Worm (Caenorhabditis elegans): ENCODE data around the gene str-252.

DNA sequence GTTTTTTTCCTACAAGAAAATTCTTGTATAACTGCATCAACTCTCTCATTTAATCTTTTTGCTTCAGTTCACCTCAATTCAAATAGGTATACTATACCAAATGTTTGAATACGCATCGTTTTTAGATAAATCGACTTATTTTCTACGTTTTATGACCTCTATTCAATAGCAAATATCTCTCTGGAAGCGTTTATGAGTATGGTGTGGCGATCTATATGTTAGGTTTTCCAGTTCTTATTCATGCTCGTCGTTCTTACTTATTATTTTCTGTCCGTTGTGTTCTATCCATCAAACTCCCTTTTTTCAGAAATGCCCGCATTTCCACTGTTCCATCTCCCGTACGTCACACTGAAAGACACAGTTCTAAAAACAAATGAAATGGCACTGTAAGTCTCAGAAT lies 35.7 kb upstream of the str-252 start, which contains the start of gene T22G5.3:
- TF ChIP-seq nhr-12 (tag; optimal IDR thresholded peaks at IDR 0.05), result no peak
- no peak for TF ChIP-seq nhr-90 (tag; optimal IDR thresholded peaks at IDR 0.05; ENCODE audit: poor library complexity)
- no peak for TF ChIP-seq ceh-63 (GFP tag; optimal IDR thresholded peaks at IDR 0.05)
- no peak for TF ChIP-seq nhr-28 (tag; optimal IDR thresholded peaks at IDR 0.05)
- TF ChIP-seq zag-1 (tag; optimal IDR thresholded peaks at IDR 0.05), result no peak
- TF ChIP-seq irx-1 (tag; optimal IDR thresholded peaks at IDR 0.05), result no peak
- no peak for TF ChIP-seq egl-27 (tag; optimal IDR thresholded peaks at IDR 0.05)
- TF ChIP-seq egl-13 (tag; optimal IDR thresholded peaks at IDR 0.05), result no peak
- TF ChIP-seq unc-62 (GFP tag; optimal IDR thresholded peaks at IDR 0.05), result no peak
- TF ChIP-seq mdl-1 (tag; optimal IDR thresholded peaks at IDR 0.05), result no peak
- no peak for TF ChIP-seq zip-4 (GFP tag; optimal IDR thresholded peaks at IDR 0.05)
